Worm (Caenorhabditis elegans): ENCODE results near the gene F54E7.6.
"Not testable (repeated sequence)": the region's sequence is repeated elsewhere in the genome, so short reads cannot be mapped to it uniquely, and the experiment has no call there.

ce11 chrIII:5637297-5637876 is 23.5 kb downstream of the F54E7.6 start:
- TF ChIP-seq flt-1 (GFP tag; IDR thresholded peaks at IDR 0.05) = peak; percentile 82
- 0 out of 2 replicates have a peak, but pooled peaks have one; percentile 14 for TF ChIP-seq T22C8.4 (GFP tag; IDR thresholded peaks at IDR 0.05)
- not testable (repeated sequence) for TF ChIP-seq ztf-29 (GFP tag; IDR thresholded peaks at IDR 0.05); ref-1 (GFP tag; conservative IDR thresholded peaks at IDR 0.05); med-1 (GFP tag; optimal IDR thresholded peaks at IDR 0.05; ENCODE audit: insufficient read depth); cog-1 (tag; optimal IDR thresholded peaks at IDR 0.05)
- peak; percentile 75; the same call in 1 of the 2 replicates for TF ChIP-seq tab-1 (GFP tag; IDR thresholded peaks at IDR 0.05)
- TF ChIP-seq ztf-23 (GFP tag; IDR thresholded peaks at IDR 0.05) = peak; percentile 55; the same call in 1 of the 2 replicates
